Worm (Caenorhabditis elegans): Measurements from ENCODE around the gene Y57G7A.1.
A peak's percentile ranks its signal among the peaks of the same experiment; 100 is the strongest.

Y57G7A.1 gene

DNA sequence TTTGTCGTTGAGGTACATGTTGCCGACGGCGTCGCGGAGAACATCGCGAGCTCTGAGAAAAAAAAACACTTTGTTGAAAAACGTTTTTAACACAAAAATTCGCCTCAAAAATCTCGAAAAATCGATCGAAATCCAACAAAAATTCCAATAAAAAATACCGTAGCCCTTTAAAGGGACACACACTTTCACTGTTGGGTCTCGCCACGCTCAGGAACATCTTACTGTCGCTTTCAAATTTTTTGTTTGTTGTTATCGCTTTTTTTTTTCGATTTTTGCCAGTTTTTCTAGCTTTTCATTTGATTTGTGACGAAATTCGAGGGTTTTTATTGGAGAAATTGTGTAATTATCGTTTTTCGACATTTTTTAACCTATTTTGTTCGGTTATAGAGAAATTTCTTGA is 8.3 kb downstream of the Y57G7A.1 start:
- TF ChIP-seq pes-1 (GFP tag; IDR thresholded peaks at IDR 0.05) (no peak), aly-1 (tag; optimal IDR thresholded peaks at IDR 0.05) (no peak), tra-4 (tag; optimal IDR thresholded peaks at IDR 0.05) (no peak)

DNA sequence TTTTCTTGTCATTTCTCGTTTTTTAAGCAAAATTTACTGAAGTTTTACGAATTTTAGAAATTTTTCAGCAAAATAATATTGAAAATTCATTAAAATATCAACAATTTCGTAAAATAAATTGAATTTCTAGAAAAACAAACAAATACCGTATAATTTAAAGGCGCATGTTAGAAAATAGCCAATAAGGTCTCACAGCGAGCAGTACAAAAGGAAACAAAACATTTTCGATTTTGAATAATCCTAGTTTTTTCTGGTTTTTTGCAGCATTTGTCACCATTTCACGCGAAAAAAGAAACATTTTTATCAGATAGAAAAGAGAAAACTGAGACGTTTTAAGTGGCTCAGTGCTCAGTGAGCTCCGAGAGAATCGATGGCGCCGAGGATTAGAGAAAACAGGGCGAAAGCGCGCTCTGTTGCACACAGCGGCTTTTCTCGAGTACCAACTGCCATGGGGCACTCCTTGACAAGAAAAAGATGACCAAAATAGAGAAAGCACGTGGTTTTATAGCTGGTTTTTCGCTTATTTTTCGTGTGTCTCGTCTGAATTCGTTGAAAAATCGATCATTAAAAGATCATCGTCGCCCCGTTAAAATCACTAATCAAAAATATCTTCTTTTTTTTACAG is 11.7 kb downstream of the Y57G7A.1 start, which contains the start of the genes alh-6 and fcho-1:
alh-6 (minus strand) TSS at position 242 of the 625 bp plus-strand sequence.
fcho-1 (plus strand) TSS at position 624 of the 625 bp plus-strand sequence.
- TF ChIP-seq aly-1 (tag; optimal IDR thresholded peaks at IDR 0.05) (no peak), sea-1 (GFP tag; conservative IDR thresholded peaks at IDR 0.05) (no peak), flt-1 (GFP tag; IDR thresholded peaks at IDR 0.05) (no peak), tra-4 (tag; optimal IDR thresholded peaks at IDR 0.05) (no peak), pes-1 (GFP tag; IDR thresholded peaks at IDR 0.05) (no peak), B0310.2 (tag; optimal IDR thresholded peaks at IDR 0.05) (no peak), ceh-13 (GFP tag; optimal IDR thresholded peaks at IDR 0.05) (no peak), tbx-37 (GFP tag; conservative IDR thresholded peaks at IDR 0.05) (no peak), hmbx-1 (tag; optimal IDR thresholded peaks at IDR 0.05) (no peak), ets-7 (tag; optimal IDR thresholded peaks at IDR 0.05) (no peak), hnd-1 (tag; optimal IDR thresholded peaks at IDR 0.05) (no peak), ceh-36 (tag; optimal IDR thresholded peaks at IDR 0.05) (no peak), hmg-4 (GFP tag; optimal IDR thresholded peaks at IDR 0.05) (no peak), ama-1 (optimal IDR thresholded peaks at IDR 0.05) (no peak), F13C5.2 (tag; optimal IDR thresholded peaks at IDR 0.05) (no peak), scrt-1 (GFP tag; IDR thresholded peaks at IDR 0.05) (no peak), tbx-11 (GFP tag; IDR thresholded peaks at IDR 0.05) (no peak)

DNA sequence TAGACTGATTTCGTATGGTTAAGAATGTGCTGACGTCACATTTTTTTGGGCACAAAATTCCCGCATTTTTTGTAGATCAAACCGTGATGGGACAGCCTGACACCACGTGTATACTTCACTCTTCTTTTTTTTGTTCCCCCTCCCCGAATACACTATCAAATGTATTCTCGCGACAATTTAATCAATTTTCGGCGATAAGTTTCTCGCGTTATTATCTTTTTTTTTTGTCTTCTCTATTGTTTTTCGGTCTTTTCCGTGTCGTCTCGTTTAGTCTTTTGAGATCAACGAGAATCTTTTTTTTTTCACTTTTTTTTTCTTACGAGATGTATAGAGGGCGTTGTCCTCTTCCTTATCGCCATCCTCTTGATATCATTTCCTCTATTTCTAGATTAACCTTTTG is 17.0 kb downstream of the Y57G7A.1 start:
- TF ChIP-seq tbx-37 (GFP tag; conservative IDR thresholded peaks at IDR 0.05) (no peak), ceh-36 (tag; optimal IDR thresholded peaks at IDR 0.05) (no peak), tbx-11 (GFP tag; IDR thresholded peaks at IDR 0.05) (no peak), tra-4 (tag; optimal IDR thresholded peaks at IDR 0.05) (no peak), hnd-1 (tag; optimal IDR thresholded peaks at IDR 0.05) (no peak), hmg-4 (GFP tag; optimal IDR thresholded peaks at IDR 0.05) (no peak), B0310.2 (tag; optimal IDR thresholded peaks at IDR 0.05) (no peak), sea-1 (GFP tag; conservative IDR thresholded peaks at IDR 0.05) (no peak), pes-1 (GFP tag; IDR thresholded peaks at IDR 0.05) (no peak), ets-7 (tag; optimal IDR thresholded peaks at IDR 0.05) (no peak), hmbx-1 (tag; optimal IDR thresholded peaks at IDR 0.05) (no peak), ama-1 (optimal IDR thresholded peaks at IDR 0.05) (no peak), flt-1 (GFP tag; IDR thresholded peaks at IDR 0.05) (no peak), scrt-1 (GFP tag; IDR thresholded peaks at IDR 0.05) (no peak), ceh-13 (GFP tag; optimal IDR thresholded peaks at IDR 0.05) (no peak), F13C5.2 (tag; optimal IDR thresholded peaks at IDR 0.05) (no peak)

DNA sequence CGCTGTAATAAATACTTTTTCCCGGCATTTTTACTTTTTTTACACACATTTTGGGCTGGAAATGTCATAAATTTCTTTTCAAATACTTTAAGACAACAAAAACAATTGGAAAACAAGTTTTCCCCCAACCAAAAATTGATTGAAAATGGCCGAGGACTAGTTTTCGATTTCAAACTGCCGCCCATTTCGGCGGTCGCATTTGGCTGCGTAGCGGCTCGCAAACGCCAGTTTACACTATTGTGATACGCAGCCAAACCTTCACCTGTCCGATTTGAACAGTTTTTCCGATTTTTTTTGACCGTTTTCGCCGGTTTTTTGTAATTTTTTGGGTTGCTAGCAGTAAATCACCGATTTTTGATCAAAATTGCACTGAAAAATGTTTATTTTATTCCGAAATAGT is 22.1 kb downstream of the Y57G7A.1 start:
- 0 out of 2 replicates have a peak, but pooled peaks have one; percentile 13 for TF ChIP-seq tbx-11 (GFP tag; IDR thresholded peaks at IDR 0.05)
- TF ChIP-seq B0310.2 (tag; optimal IDR thresholded peaks at IDR 0.05): peak; percentile 52
- TF ChIP-seq pes-1 (GFP tag; IDR thresholded peaks at IDR 0.05): peak; percentile 72
- peak; percentile 90 for TF ChIP-seq F13C5.2 (tag; optimal IDR thresholded peaks at IDR 0.05)
- no peak for TF ChIP-seq aly-1 (tag; optimal IDR thresholded peaks at IDR 0.05)
- TF ChIP-seq ceh-13 (GFP tag; optimal IDR thresholded peaks at IDR 0.05): peak; percentile 23
- TF ChIP-seq ceh-36 (tag; optimal IDR thresholded peaks at IDR 0.05): peak; percentile 49
- TF ChIP-seq tbx-37 (GFP tag; conservative IDR thresholded peaks at IDR 0.05): 0 out of 2 replicates have a peak, but pooled peaks have one; percentile 17
- TF ChIP-seq scrt-1 (GFP tag; IDR thresholded peaks at IDR 0.05): no peak
- TF ChIP-seq hmbx-1 (tag; optimal IDR thresholded peaks at IDR 0.05): peak; percentile 42
- TF ChIP-seq sea-1 (GFP tag; conservative IDR thresholded peaks at IDR 0.05): 0 out of 2 replicates have a peak, but pooled peaks have one; percentile 48
- no peak for TF ChIP-seq ets-7 (tag; optimal IDR thresholded peaks at IDR 0.05)
- TF ChIP-seq tra-4 (tag; optimal IDR thresholded peaks at IDR 0.05): peak; percentile 38
- TF ChIP-seq hnd-1 (tag; optimal IDR thresholded peaks at IDR 0.05): peak; percentile 5
- peak; percentile 77 for TF ChIP-seq ama-1 (optimal IDR thresholded peaks at IDR 0.05)
- peak; percentile 81 for TF ChIP-seq hmg-4 (GFP tag; optimal IDR thresholded peaks at IDR 0.05)
- peak; percentile 64 for TF ChIP-seq flt-1 (GFP tag; IDR thresholded peaks at IDR 0.05)

DNA sequence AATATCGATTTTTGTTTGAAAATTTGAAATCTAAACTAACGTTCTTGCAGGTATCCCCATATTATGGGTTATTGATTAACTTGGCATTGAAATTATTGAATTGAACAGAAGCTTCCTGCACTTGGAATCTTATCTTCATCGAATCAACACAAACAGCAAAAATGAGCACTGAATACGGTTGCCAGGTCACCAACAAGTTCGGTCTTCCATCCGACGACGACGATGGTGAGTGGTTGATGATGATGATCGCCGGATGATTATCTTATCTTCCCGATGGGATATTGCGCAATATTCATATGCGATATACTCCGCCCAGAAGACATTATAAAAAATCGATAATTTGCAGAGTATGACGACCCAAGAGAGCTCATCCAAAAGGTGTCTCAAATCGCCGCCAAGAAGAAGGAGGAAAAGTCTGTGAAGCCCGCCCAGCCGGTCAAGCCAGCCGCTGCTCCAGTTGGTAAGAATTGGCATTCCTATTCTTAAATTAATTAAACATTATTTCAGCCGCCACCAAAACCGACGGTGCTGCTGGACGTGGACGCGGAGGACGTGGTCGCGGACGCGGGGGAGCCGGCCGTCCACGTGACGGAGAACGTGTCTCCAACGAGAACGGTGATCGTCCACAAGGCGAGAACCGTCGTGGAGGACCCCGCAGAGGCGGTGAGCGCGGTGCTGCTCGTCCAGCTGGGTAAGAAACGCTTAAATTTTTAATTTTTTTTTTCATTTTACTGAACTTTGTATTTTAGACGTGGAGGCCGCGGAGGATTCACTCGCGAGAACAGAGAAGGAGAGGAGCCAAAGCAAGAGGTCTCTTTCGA is 22.9 kb downstream of the Y57G7A.1 start, which contains the start of gene vig-1:
vig-1 (plus strand) TSS at position 51 of the 821 bp plus-strand sequence.
- no peak for TF ChIP-seq tbx-37 (GFP tag; conservative IDR thresholded peaks at IDR 0.05)
- TF ChIP-seq flt-1 (GFP tag; IDR thresholded peaks at IDR 0.05): no peak
- no peak for TF ChIP-seq ets-7 (tag; optimal IDR thresholded peaks at IDR 0.05)
- no peak for TF ChIP-seq hmg-4 (GFP tag; optimal IDR thresholded peaks at IDR 0.05)
- TF ChIP-seq aly-1 (tag; optimal IDR thresholded peaks at IDR 0.05): no peak
- no peak for TF ChIP-seq ama-1 (optimal IDR thresholded peaks at IDR 0.05)
- no peak for TF ChIP-seq hnd-1 (tag; optimal IDR thresholded peaks at IDR 0.05)
- TF ChIP-seq tbx-11 (GFP tag; IDR thresholded peaks at IDR 0.05): no peak
- TF ChIP-seq hmbx-1 (tag; optimal IDR thresholded peaks at IDR 0.05): no peak
- no peak for TF ChIP-seq ceh-36 (tag; optimal IDR thresholded peaks at IDR 0.05)
- TF ChIP-seq ceh-13 (GFP tag; optimal IDR thresholded peaks at IDR 0.05): no peak
- no peak for TF ChIP-seq F13C5.2 (tag; optimal IDR thresholded peaks at IDR 0.05)
- no peak for TF ChIP-seq B0310.2 (tag; optimal IDR thresholded peaks at IDR 0.05)
- no peak for TF ChIP-seq scrt-1 (GFP tag; IDR thresholded peaks at IDR 0.05)
- TF ChIP-seq tra-4 (tag; optimal IDR thresholded peaks at IDR 0.05): no peak
- TF ChIP-seq pes-1 (GFP tag; IDR thresholded peaks at IDR 0.05): no peak

DNA sequence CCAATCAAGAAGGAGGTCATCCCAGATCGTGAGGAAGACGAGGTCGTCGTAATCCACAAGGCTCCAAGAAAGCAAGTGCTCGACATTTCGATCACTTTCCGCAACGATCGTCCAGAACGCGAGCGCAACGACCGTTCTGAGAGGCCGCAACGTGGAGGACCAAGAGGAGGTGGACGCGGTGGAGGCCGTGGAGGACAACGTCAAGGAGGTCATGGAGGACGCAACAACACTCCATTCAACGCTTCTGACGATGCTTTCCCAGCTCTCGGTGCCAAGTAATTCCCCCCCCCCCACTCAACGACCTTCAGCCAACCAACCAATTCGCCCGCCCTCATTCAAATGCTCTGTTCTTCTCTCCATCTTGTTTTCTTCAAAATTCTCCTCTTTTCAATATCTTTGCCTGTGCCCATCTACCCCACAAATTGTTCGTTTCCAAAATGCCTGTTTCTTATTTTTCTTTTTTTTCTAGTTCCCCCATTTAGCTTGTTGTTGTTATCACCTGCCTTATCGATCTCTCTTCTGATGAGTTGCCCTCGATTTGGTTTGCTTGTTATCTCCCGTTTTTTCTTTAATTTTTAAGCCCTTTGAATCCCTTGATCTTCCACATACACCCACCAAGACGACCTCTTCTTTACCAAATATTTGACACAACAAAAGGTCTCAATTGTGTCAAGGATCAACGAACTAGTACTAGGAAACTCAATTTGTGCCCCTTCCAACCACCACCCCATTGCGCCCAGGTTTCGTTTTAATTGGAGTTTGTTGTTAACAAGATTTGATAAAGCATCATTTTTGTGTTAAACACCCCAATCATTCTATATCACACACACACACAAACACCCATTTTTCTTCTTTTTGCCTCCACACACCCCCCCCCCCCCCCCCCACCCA is 24.3 kb downstream of the Y57G7A.1 start:
- no peak for TF ChIP-seq scrt-1 (GFP tag; IDR thresholded peaks at IDR 0.05)
- no peak for TF ChIP-seq tbx-37 (GFP tag; conservative IDR thresholded peaks at IDR 0.05)
- no peak for TF ChIP-seq ets-7 (tag; optimal IDR thresholded peaks at IDR 0.05)
- TF ChIP-seq B0310.2 (tag; optimal IDR thresholded peaks at IDR 0.05): no peak
- TF ChIP-seq F13C5.2 (tag; optimal IDR thresholded peaks at IDR 0.05): no peak
- TF ChIP-seq flt-1 (GFP tag; IDR thresholded peaks at IDR 0.05): no peak
- TF ChIP-seq hnd-1 (tag; optimal IDR thresholded peaks at IDR 0.05): no peak
- no peak for TF ChIP-seq ceh-36 (tag; optimal IDR thresholded peaks at IDR 0.05)
- TF ChIP-seq tra-4 (tag; optimal IDR thresholded peaks at IDR 0.05): no peak
- TF ChIP-seq hmg-4 (GFP tag; optimal IDR thresholded peaks at IDR 0.05): no peak
- TF ChIP-seq hmbx-1 (tag; optimal IDR thresholded peaks at IDR 0.05): no peak
- TF ChIP-seq pes-1 (GFP tag; IDR thresholded peaks at IDR 0.05): no peak

All from whole organism, early embryonic.